Worm (Caenorhabditis elegans) whole organism, L2 larva: ENCODE data around the gene mab-5.
A peak's percentile ranks its signal among the peaks of the same experiment; 100 is the strongest.

ENCODE experiments used
- C34F6.9 ChIP-seq: fragments of 150-350 bp; optimal IDR thresholded peaks from 2 replicates; lab custom pipeline; 2014; ENCODE audit warnings: missing biosample characterization, missing genetic modification characterization
- F13H6.1 ChIP-seq: sonication (generic microtip); optimal IDR thresholded peaks from 2 replicates; lab custom pipeline; 2016; ENCODE audit warnings: missing genetic modification characterization, missing compliant biosample characterization
- Y55F3AM.14 ChIP-seq: fragments of 200-800 bp; sonication (Bioruptor generic); optimal IDR thresholded peaks from 2 replicates; lab custom pipeline; 2018; ENCODE audit warnings: mild to moderate bottlenecking, missing genetic modification characterization, missing compliant biosample characterization
- ZK546.5 ChIP-seq: sonication (generic microtip); optimal IDR thresholded peaks from 2 replicates; lab custom pipeline; 2017; ENCODE audit warnings: missing biosample characterization, missing genetic modification characterization
- alr-1 ChIP-seq: fragments of 150-350 bp; optimal IDR thresholded peaks from 2 replicates; lab custom pipeline; 2014; ENCODE audit warnings: missing biosample characterization, missing genetic modification characterization
- blmp-1 ChIP-seq: sonication (generic microtip); optimal IDR thresholded peaks from 2 replicates; lab custom pipeline; 2017; ENCODE audit warnings: missing genetic modification characterization, mild to moderate bottlenecking, missing compliant biosample characterization, antibody characterized with exemption, moderate library complexity; ENCODE audit not compliant: insufficient read depth
- ceh-82 ChIP-seq: fragments of 150-350 bp; optimal IDR thresholded peaks from 2 replicates; lab custom pipeline; 2014; ENCODE audit warnings: missing biosample characterization, missing genetic modification characterization
- dmd-4 ChIP-seq: sonication (generic microtip); optimal IDR thresholded peaks from 2 replicates; lab custom pipeline; 2017; ENCODE audit warnings: missing biosample characterization, missing genetic modification characterization
- lin-11 ChIP-seq: fragments of 150-350 bp; sonication (generic microtip); optimal IDR thresholded peaks from 2 replicates; lab custom pipeline; 2014; ENCODE audit warnings: missing biosample characterization, missing genetic modification characterization, inconsistent platforms, mixed read lengths
- lin-13 ChIP-seq: fragments of 150-350 bp; optimal IDR thresholded peaks from 2 replicates; lab custom pipeline; 2014; ENCODE audit warnings: missing biosample characterization, missing genetic modification reagents, missing genetic modification characterization
- lin-39 ChIP-seq: fragments of 150-350 bp; optimal IDR thresholded peaks from 2 replicates; lab custom pipeline; 2014; ENCODE audit warnings: missing biosample characterization, missing genetic modification reagents, missing genetic modification characterization
- lsy-2 ChIP-seq, 2 experiments: fragments of 150-350 bp in 1 of 2; sonication (generic microtip) in 1 of 2; optimal IDR thresholded peaks; 2 replicates each; lab custom pipeline; 2014 to 2017; ENCODE audit warnings: missing biosample characterization in 2 of 2, missing genetic modification characterization in 2 of 2
- mab-5 ChIP-seq: fragments of 150-350 bp; optimal IDR thresholded peaks from 2 replicates; lab custom pipeline; 2014; ENCODE audit warnings: missing biosample characterization, missing genetic modification characterization
- nhr-10 ChIP-seq: sonication (generic microtip); optimal IDR thresholded peaks from 2 replicates; lab custom pipeline; 2017; ENCODE audit warnings: missing biosample characterization, missing genetic modification characterization
- nhr-11 ChIP-seq: fragments of 150-350 bp; optimal IDR thresholded peaks from 2 replicates; lab custom pipeline; 2014; ENCODE audit warnings: missing biosample characterization, missing genetic modification characterization
- nhr-12 ChIP-seq: fragments of 150-350 bp; optimal IDR thresholded peaks from 2 replicates; lab custom pipeline; 2014; ENCODE audit warnings: missing biosample characterization, missing genetic modification characterization
- nhr-129 ChIP-seq: fragments of 150-350 bp; optimal IDR thresholded peaks from 2 replicates; lab custom pipeline; 2014; ENCODE audit warnings: missing biosample characterization, missing genetic modification characterization
- nhr-23 ChIP-seq: fragments of 150-350 bp; optimal IDR thresholded peaks from 2 replicates; lab custom pipeline; 2014; ENCODE audit warnings: missing biosample characterization, missing genetic modification reagents, missing genetic modification characterization
- nhr-237 ChIP-seq: fragments of 150-350 bp; optimal IDR thresholded peaks from 2 replicates; lab custom pipeline; 2014; ENCODE audit warnings: missing biosample characterization, missing genetic modification characterization
- nhr-25 ChIP-seq: fragments of 150-350 bp; sonication (generic microtip); optimal IDR thresholded peaks from 3 replicates; lab custom pipeline; 2014; ENCODE audit warnings: missing biosample characterization, missing genetic modification characterization
- sem-4 ChIP-seq: fragments of 150-350 bp; optimal IDR thresholded peaks from 2 replicates; lab custom pipeline; 2014; ENCODE audit warnings: missing biosample characterization, missing genetic modification reagents, missing genetic modification characterization
- sma-3 ChIP-seq: sonication (generic microtip); optimal IDR thresholded peaks from 2 replicates; lab custom pipeline; 2016; ENCODE audit warnings: missing genetic modification reagents, missing genetic modification characterization, missing compliant biosample characterization
- sma-9 ChIP-seq, 2 experiments: fragments of 150-350 bp in 1 of 2; sonication (generic microtip) in 1 of 2; optimal IDR thresholded peaks; 2 replicates each; lab custom pipeline; 2014 to 2016; ENCODE audit warnings: missing genetic modification characterization in 2 of 2, mild to moderate bottlenecking in 1 of 2, missing biosample characterization in 1 of 2, missing compliant biosample characterization in 1 of 2, missing genetic modification reagents in 1 of 2, moderate library complexity in 1 of 2
- snpc-4 ChIP-seq: fragments of 150-350 bp; optimal IDR thresholded peaks from 2 replicates; lab custom pipeline; 2014; ENCODE audit warnings: missing biosample characterization, missing genetic modification characterization
- unc-55 ChIP-seq: fragments of 150-350 bp; sonication (generic microtip); optimal IDR thresholded peaks from 3 replicates; lab custom pipeline; 2014; ENCODE audit warnings: missing biosample characterization, missing genetic modification reagents, missing genetic modification characterization
- unc-62 ChIP-seq: fragments of 150-350 bp; optimal IDR thresholded peaks from 2 replicates; lab custom pipeline; 2014; ENCODE audit warnings: missing biosample characterization, missing genetic modification reagents, missing genetic modification characterization
- zag-1 ChIP-seq: fragments of 150-350 bp; optimal IDR thresholded peaks from 2 replicates; lab custom pipeline; 2014; ENCODE audit warnings: missing biosample characterization, missing genetic modification characterization
- ztf-1 ChIP-seq: fragments of 200-800 bp; sonication (Bioruptor generic); conservative IDR thresholded peaks from 2 replicates; pipeline ENCODE4 v1.3.6; 2022; ENCODE audit warnings: missing genetic modification characterization, missing compliant biosample characterization
- ztf-4 ChIP-seq: fragments of 150-350 bp; optimal IDR thresholded peaks from 2 replicates; lab custom pipeline; 2014; ENCODE audit warnings: missing biosample characterization, missing genetic modification characterization

The mab-5 gene

DNA sequence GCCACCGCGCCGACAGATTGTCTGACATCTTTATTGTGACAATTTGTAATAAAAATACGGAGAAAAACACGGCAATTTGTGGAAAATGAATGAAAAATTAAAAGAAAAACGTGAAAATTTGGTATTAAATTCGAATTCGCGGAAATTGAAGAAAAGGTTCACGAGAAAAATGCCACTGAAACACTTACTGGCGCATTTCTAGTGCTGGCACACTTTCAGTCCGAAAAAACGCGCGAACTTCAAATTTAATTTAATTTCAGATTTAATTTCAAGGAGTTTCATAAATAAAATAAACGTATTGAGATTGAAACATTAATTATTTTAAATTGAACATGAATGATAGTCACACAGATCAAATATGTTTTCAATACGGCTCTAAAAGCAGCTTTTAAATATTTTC is 12.1 kb upstream of the mab-5 start, which contains the start of gene cyk-7:
TSS of gene cyk-7 (minus strand) at position 99 of the 400 bp plus-strand sequence.
- TF ChIP-seq F13H6.1 (tag; lab: Kevin White, UChicago) (no peak), sma-3 (GFP tag; lab: Kevin White, UChicago) (no peak), lsy-2 (tag; optimal IDR thresholded peaks at IDR 0.05; lab: Kevin White, UChicago) (peak in 1 of 2 experiments; percentile 37)

DNA sequence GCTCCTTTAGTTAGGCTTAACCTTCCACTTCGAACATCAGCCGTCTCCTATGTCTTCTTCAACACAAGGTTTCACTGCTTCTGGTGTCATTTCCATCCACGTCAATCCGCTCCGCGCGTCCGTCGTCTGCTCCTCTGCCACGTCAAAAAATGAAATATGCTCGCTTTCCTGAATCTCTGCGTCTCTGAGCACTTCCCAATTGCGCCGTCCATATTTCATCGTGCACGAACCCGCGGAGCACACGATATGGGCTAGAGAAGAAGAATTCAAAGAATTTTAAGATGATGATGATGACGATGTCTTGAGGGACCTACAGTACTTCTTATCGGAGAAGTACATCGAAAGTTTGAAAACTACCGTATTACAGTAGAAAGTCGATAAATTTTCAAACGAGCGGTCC is 9.7 kb upstream of the mab-5 start:
- peak; percentile 10 for TF ChIP-seq unc-62 (GFP tag; lab: Kevin White, UChicago)
- TF ChIP-seq nhr-12, result no peak
- peak in 1 of 2 experiments; percentile 21 for TF ChIP-seq lsy-2 (tag; optimal IDR thresholded peaks at IDR 0.05; lab: Kevin White, UChicago)
- no peak for TF ChIP-seq zag-1 (tag; lab: Kevin White, UChicago)
- TF ChIP-seq dmd-4, result no peak
- peak; percentile 71 for TF ChIP-seq mab-5
- no peak for TF ChIP-seq ztf-1 (GFP tag; lab: Robert Waterston, UW)
- TF ChIP-seq ceh-82 (tag; lab: Kevin White, UChicago), result no peak

DNA sequence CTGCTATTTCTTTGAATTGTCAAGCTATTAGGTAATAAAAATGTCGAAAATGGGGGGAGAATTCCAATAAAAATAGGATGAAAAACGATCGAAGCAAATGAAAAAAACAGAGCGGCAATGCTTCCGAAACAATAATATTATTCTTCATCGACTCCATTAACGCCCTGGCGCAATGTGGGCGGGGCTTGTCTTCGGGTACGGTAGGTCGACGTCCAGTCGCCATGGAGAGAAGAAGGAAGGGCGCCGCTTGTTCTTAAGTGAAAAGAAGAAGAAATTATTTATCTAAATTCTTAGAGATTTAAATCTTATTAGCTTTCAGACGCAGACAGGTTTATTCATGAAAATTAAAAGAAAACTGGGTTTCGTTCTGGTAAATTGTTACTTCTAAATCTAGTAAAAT is 9.0 kb upstream of the mab-5 start:
- peak in 1 of 2 experiments; percentile 76 for TF ChIP-seq lsy-2 (tag; optimal IDR thresholded peaks at IDR 0.05; lab: Kevin White, UChicago)
- no peak for TF ChIP-seq alr-1 (tag; lab: Kevin White, UChicago)
- TF ChIP-seq nhr-23 (tag; lab: Kevin White, UChicago), result no peak

DNA sequence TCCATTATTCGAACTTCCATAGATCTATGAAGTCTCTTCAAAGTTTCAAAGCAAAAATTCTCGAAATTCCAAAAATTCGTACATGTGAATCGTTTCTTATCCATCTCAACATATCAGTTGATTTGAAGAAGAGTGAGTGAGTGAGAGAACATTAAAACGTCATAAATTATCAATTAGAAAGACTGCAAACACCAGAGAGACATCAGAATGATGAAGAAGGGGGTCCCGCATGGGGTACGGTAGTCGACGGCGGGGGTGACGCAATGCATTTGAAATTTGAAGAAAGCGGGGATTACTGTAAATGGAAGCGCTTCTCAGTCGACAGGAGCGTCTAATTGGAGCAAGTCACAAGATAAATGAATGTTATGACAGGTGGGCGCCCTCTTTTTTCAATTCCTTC is 7.3 kb upstream of the mab-5 start:
- no peak for TF ChIP-seq lin-13 (GFP tag; lab: Kevin White, UChicago)
- TF ChIP-seq mab-5, result peak; percentile 74
- peak; percentile 42 for TF ChIP-seq unc-55 (GFP tag; lab: Kevin White, UChicago)
- TF ChIP-seq sma-3 (GFP tag; lab: Kevin White, UChicago), result no peak
- TF ChIP-seq ztf-4 (tag; lab: Kevin White, UChicago), result no peak
- TF ChIP-seq nhr-10 (tag; lab: Kevin White, UChicago), result no peak
- TF ChIP-seq lin-11 (tag; lab: Kevin White, UChicago), result no peak
- TF ChIP-seq nhr-23 (tag; lab: Kevin White, UChicago), result no peak
- TF ChIP-seq lsy-2 (tag; optimal IDR thresholded peaks at IDR 0.05; lab: Kevin White, UChicago), result peak in 1 of 2 experiments; percentile 82
- peak; percentile 6 for TF ChIP-seq nhr-129
- TF ChIP-seq F13H6.1 (tag; lab: Kevin White, UChicago), result peak; percentile 22

DNA sequence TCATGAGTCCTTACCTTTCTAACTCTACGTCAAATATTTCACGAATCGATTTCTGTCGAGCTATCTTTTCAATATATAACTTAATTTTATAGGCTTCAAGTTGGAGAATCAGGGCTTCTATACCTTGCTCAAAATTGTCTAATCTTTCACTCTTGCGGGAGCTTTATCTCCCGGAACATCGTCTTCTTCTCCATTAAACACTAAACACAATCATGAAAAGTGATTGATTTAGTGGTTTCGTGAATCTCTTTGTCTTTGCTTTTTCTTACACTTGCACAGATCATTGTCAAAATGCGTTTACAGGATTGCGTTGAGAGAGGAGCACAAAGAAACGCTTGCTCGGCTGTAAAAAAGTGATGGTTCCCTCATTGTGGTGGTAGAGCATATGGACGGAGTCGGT is 5.2 kb upstream of the mab-5 start:
- TF ChIP-seq mab-5 (peak; percentile 64), Y55F3AM.14 (no peak)

DNA sequence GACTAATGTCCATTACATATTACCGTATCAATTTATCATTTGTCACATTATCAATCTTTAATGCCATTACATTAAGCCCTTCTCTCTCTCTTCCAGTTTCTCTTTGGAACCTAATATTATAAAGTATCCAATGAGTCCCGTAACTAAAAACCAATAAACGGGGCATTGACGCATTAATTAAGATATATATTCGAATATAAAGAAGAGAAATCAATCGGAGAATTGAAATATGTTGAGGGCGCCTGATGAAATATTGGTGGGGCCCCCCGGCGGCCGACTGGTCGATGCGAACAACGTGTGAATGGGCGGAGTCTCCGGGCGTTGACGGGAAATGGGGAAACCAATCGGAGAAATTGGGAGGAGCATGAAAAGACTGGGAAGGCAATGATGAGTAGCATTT is 947 bp upstream of the mab-5 start:
- peak in 1 of 2 experiments; percentile 68 for TF ChIP-seq lsy-2 (tag; optimal IDR thresholded peaks at IDR 0.05; lab: Kevin White, UChicago)
- no peak for TF ChIP-seq sma-9 (GFP tag; optimal IDR thresholded peaks at IDR 0.05; lab: Kevin White, UChicago)
- TF ChIP-seq sma-9 (tag; optimal IDR thresholded peaks at IDR 0.05; lab: Kevin White, UChicago), result no peak
- peak; percentile 9 for TF ChIP-seq nhr-25 (tag; lab: Kevin White, UChicago)
- no peak for TF ChIP-seq unc-62 (GFP tag; lab: Kevin White, UChicago)
- peak; percentile 54 for TF ChIP-seq sem-4 (tag; lab: Kevin White, UChicago)
- TF ChIP-seq snpc-4 (tag; lab: Kevin White, UChicago), result no peak
- no peak for TF ChIP-seq zag-1 (tag; lab: Kevin White, UChicago)
- no peak for TF ChIP-seq ZK546.5 (tag; lab: Kevin White, UChicago)
- no peak for TF ChIP-seq ceh-82 (tag; lab: Kevin White, UChicago)
- no peak for TF ChIP-seq dmd-4
- TF ChIP-seq ztf-1 (GFP tag; lab: Robert Waterston, UW), result no peak
- TF ChIP-seq nhr-237, result no peak
- no peak for TF ChIP-seq ztf-4 (tag; lab: Kevin White, UChicago)
- no peak for TF ChIP-seq nhr-11 (tag; lab: Kevin White, UChicago)
- no peak for TF ChIP-seq sma-3 (GFP tag; lab: Kevin White, UChicago)
- TF ChIP-seq C34F6.9 (tag; lab: Kevin White, UChicago), result peak; percentile 6
- TF ChIP-seq F13H6.1 (tag; lab: Kevin White, UChicago), result peak; percentile 9
- TF ChIP-seq mab-5, result peak; percentile 98
- no peak for TF ChIP-seq lin-39
- no peak for TF ChIP-seq Y55F3AM.14
- no peak for TF ChIP-seq blmp-1
